Worm (Caenorhabditis elegans) whole organism, young adult: ENCODE measurements around the gene Y62H9A.15.

Source experiments
- B0019.2 ChIP-seq: fragments of 200-800 bp; sonication (Bioruptor generic); conservative IDR thresholded peaks from 2 replicates; pipeline ENCODE4 v1.3.6; 2022; ENCODE audit warnings: missing genetic modification reagents, missing genetic modification characterization, missing compliant biosample characterization
- B0336.3 ChIP-seq: fragments of 200-800 bp; sonication (Bioruptor generic); IDR thresholded peaks from 2 replicates; pipeline ENCODE4 v1.3.6; 2022; ENCODE audit warnings: missing genetic modification characterization, missing compliant biosample characterization
- D2030.7 ChIP-seq: fragments of 200-800 bp; sonication (Bioruptor generic); IDR thresholded peaks from 2 replicates; pipeline ENCODE4 v1.3.6; 2022; ENCODE audit warnings: missing genetic modification reagents, missing genetic modification characterization, missing compliant biosample characterization
- F22D6.2 ChIP-seq: sonication (generic microtip); optimal IDR thresholded peaks from 2 replicates; lab custom pipeline; 2016; ENCODE audit warnings: mild to moderate bottlenecking, missing genetic modification characterization, missing compliant biosample characterization
- F33H1.4 ChIP-seq: fragments of 200-800 bp; sonication (Bioruptor generic); IDR thresholded peaks from 2 replicates; pipeline ENCODE4 v1.3.6; 2022; ENCODE audit warnings: missing genetic modification reagents, missing genetic modification characterization, missing compliant biosample characterization
- F39B2.1 ChIP-seq: fragments of 200-800 bp; sonication (Bioruptor generic); IDR thresholded peaks from 2 replicates; pipeline ENCODE4 v1.3.6; 2022; ENCODE audit warnings: missing genetic modification reagents, missing genetic modification characterization, missing compliant biosample characterization
- F52B5.7 ChIP-seq: sonication (generic microtip); optimal IDR thresholded peaks from 2 replicates; lab custom pipeline; 2016; ENCODE audit warnings: mild to moderate bottlenecking, missing genetic modification characterization, missing compliant biosample characterization
- F55B11.4 ChIP-seq: sonication (generic microtip); optimal IDR thresholded peaks from 2 replicates; lab custom pipeline; 2016; ENCODE audit warnings: missing compliant biosample characterization, missing genetic modification characterization, borderline replicate concordance; ENCODE audit not compliant: insufficient read depth
- Y53G8AR.9 ChIP-seq: fragments of 200-800 bp; sonication (Bioruptor generic); conservative IDR thresholded peaks from 2 replicates; pipeline ENCODE4 v1.3.6; 2022; ENCODE audit warnings: missing genetic modification reagents, missing genetic modification characterization, missing compliant biosample characterization
- Y56A3A.18 ChIP-seq: fragments of 200-800 bp; sonication (Bioruptor generic); IDR thresholded peaks from 2 replicates; pipeline ENCODE4 v1.3.6; 2022; ENCODE audit warnings: missing genetic modification reagents, missing genetic modification characterization, missing compliant biosample characterization
- Y95B8A.8 ChIP-seq: fragments of 200-800 bp; sonication (Bioruptor generic); IDR thresholded peaks from 2 replicates; pipeline ENCODE4 v1.3.6; 2022; ENCODE audit warnings: missing genetic modification reagents, missing genetic modification characterization, missing compliant biosample characterization
- athp-1 ChIP-seq: sonication (generic microtip); optimal IDR thresholded peaks from 2 replicates; lab custom pipeline; 2017; ENCODE audit warnings: mild to moderate bottlenecking, missing genetic modification characterization, missing compliant biosample characterization
- attf-3 ChIP-seq: fragments of 200-800 bp; sonication (Bioruptor generic); conservative IDR thresholded peaks from 2 replicates; pipeline ENCODE4 v1.3.6; 2022; ENCODE audit warnings: missing genetic modification reagents, missing genetic modification characterization, missing compliant biosample characterization
- attf-5 ChIP-seq: fragments of 200-800 bp; sonication (Bioruptor generic); optimal IDR thresholded peaks from 2 replicates; lab custom pipeline; 2018; ENCODE audit warnings: mild to moderate bottlenecking, missing genetic modification characterization, missing compliant biosample characterization
- attf-6 ChIP-seq: fragments of 200-800 bp; sonication (Bioruptor generic); IDR thresholded peaks from 2 replicates; pipeline ENCODE4 v1.3.6; 2022; ENCODE audit warnings: missing genetic modification reagents, missing genetic modification characterization, missing compliant biosample characterization
- bed-1 ChIP-seq: fragments of 200-800 bp; sonication (Bioruptor generic); IDR thresholded peaks from 2 replicates; pipeline ENCODE4 v1.3.6; 2022; ENCODE audit warnings: missing genetic modification reagents, missing genetic modification characterization, missing compliant biosample characterization
- ccch-3 ChIP-seq: fragments of 200-800 bp; sonication (Bioruptor generic); optimal IDR thresholded peaks from 2 replicates; lab custom pipeline; 2018; ENCODE audit warnings: mild to moderate bottlenecking, missing genetic modification characterization, missing compliant biosample characterization
- ceh-100 ChIP-seq: fragments of 200-800 bp; sonication (Bioruptor generic); IDR thresholded peaks from 2 replicates; pipeline ENCODE4 v1.3.6; 2022; ENCODE audit warnings: missing genetic modification reagents, missing genetic modification characterization, missing compliant biosample characterization
- ceh-27 ChIP-seq: fragments of 200-800 bp; sonication (Bioruptor generic); optimal IDR thresholded peaks from 2 replicates; lab custom pipeline; 2018; ENCODE audit warnings: mild to moderate bottlenecking, missing genetic modification characterization, moderate library complexity, missing compliant biosample characterization
- ceh-58 ChIP-seq: fragments of 200-800 bp; sonication (Bioruptor generic); IDR thresholded peaks from 2 replicates; pipeline ENCODE4 v1.3.6; 2022; ENCODE audit warnings: missing genetic modification characterization, missing compliant biosample characterization
- chd-7 ChIP-seq: sonication (generic microtip); optimal IDR thresholded peaks from 2 replicates; lab custom pipeline; 2016; ENCODE audit warnings: mild to moderate bottlenecking, missing genetic modification characterization, moderate library complexity, missing compliant biosample characterization
- die-1 ChIP-seq: sonication (generic microtip); optimal IDR thresholded peaks from 2 replicates; lab custom pipeline; 2016; ENCODE audit warnings: missing genotype, mild to moderate bottlenecking, missing genetic modification characterization, missing compliant biosample characterization
- dpl-1 ChIP-seq: fragments of 150-350 bp; optimal IDR thresholded peaks from 2 replicates; lab custom pipeline; 2014; ENCODE audit warnings: missing biosample characterization, missing genetic modification reagents, missing genetic modification characterization
- efl-1 ChIP-seq: fragments of 150-350 bp; optimal IDR thresholded peaks from 2 replicates; lab custom pipeline; 2014; ENCODE audit warnings: missing biosample characterization, missing genetic modification reagents, missing genetic modification characterization
- egl-44 ChIP-seq: fragments of 200-800 bp; sonication (Bioruptor generic); IDR thresholded peaks from 2 replicates; pipeline ENCODE4 v1.3.6; 2022; ENCODE audit warnings: missing genetic modification reagents, missing genetic modification characterization, missing compliant biosample characterization
- ets-4 ChIP-seq: fragments of 200-800 bp; sonication (Bioruptor generic); optimal IDR thresholded peaks from 2 replicates; lab custom pipeline; 2018; ENCODE audit warnings: mild to moderate bottlenecking, missing genetic modification characterization, missing compliant biosample characterization
- him-1 ChIP-seq: sonication (generic microtip); optimal IDR thresholded peaks from 2 replicates; lab custom pipeline; 2016; ENCODE audit warnings: missing genotype, missing genetic modification reagents, missing genetic modification characterization, missing compliant biosample characterization
- hmg-1.2 ChIP-seq: fragments of 200-800 bp; sonication (Bioruptor generic); IDR thresholded peaks from 2 replicates; pipeline ENCODE4 v1.3.6; 2022; ENCODE audit warnings: missing genetic modification reagents, missing genetic modification characterization, missing compliant biosample characterization
- let-526 ChIP-seq: fragments of 200-800 bp; sonication (Bioruptor generic); IDR thresholded peaks from 2 replicates; pipeline ENCODE4 v1.3.6; 2022; ENCODE audit warnings: missing genetic modification reagents, missing genetic modification characterization, missing compliant biosample characterization
- lin-35 ChIP-seq, 3 experiments: fragments of 150-350 bp in 2 of 3; sonication (generic microtip) in 1 of 3; optimal IDR thresholded peaks; 2 replicates each; lab custom pipeline; 2014 to 2018; ENCODE audit warnings: missing biosample characterization in 3 of 3, missing genetic modification characterization in 3 of 3, missing genetic modification reagents in 3 of 3
- madf-8 ChIP-seq: fragments of 200-800 bp; sonication (Bioruptor generic); conservative IDR thresholded peaks from 2 replicates; pipeline ENCODE4 v1.3.6; 2022; ENCODE audit warnings: missing genetic modification reagents, missing genetic modification characterization, missing compliant biosample characterization
- mcd-1 ChIP-seq: fragments of 200-800 bp; sonication (Bioruptor generic); IDR thresholded peaks from 2 replicates; pipeline ENCODE4 v1.3.6; 2022; ENCODE audit warnings: missing genetic modification reagents, missing genetic modification characterization, missing compliant biosample characterization
- mel-28 ChIP-seq: sonication (generic microtip); optimal IDR thresholded peaks from 2 replicates; lab custom pipeline; 2016; ENCODE audit warnings: borderline replicate concordance, mild to moderate bottlenecking, missing genetic modification characterization, missing compliant biosample characterization
- nfya-2 ChIP-seq: fragments of 200-800 bp; sonication (Bioruptor generic); IDR thresholded peaks from 2 replicates; pipeline ENCODE4 v1.3.6; 2022; ENCODE audit warnings: missing genetic modification reagents, missing genetic modification characterization, missing compliant biosample characterization
- nhr-179 ChIP-seq: sonication (generic microtip); optimal IDR thresholded peaks from 2 replicates; lab custom pipeline; 2016; ENCODE audit warnings: mild to moderate bottlenecking, missing genetic modification characterization, missing compliant biosample characterization
- nhr-27 ChIP-seq: fragments of 200-800 bp; sonication (Bioruptor generic); optimal IDR thresholded peaks from 2 replicates; lab custom pipeline; 2018; ENCODE audit warnings: mild to moderate bottlenecking, missing genetic modification characterization, moderate library complexity, missing compliant biosample characterization
- nhr-90 ChIP-seq: sonication (generic microtip); optimal IDR thresholded peaks from 2 replicates; lab custom pipeline; 2016; ENCODE audit warnings: missing genotype, mild to moderate bottlenecking, missing genetic modification characterization, missing compliant biosample characterization
- pbrm-1 ChIP-seq: fragments of 200-800 bp; sonication (Bioruptor generic); IDR thresholded peaks from 2 replicates; pipeline ENCODE4 v1.3.6; 2022; ENCODE audit warnings: missing genetic modification reagents, missing genetic modification characterization, missing compliant biosample characterization
- rcor-1 ChIP-seq: fragments of 200-800 bp; sonication (Bioruptor generic); IDR thresholded peaks from 2 replicates; pipeline ENCODE4 v1.3.6; 2022; ENCODE audit warnings: missing genetic modification reagents, missing genetic modification characterization, missing compliant biosample characterization
- repo-1 ChIP-seq: sonication (generic microtip); optimal IDR thresholded peaks from 2 replicates; lab custom pipeline; 2017; ENCODE audit warnings: mild to moderate bottlenecking, missing genetic modification characterization, missing compliant biosample characterization
- rpc-1 ChIP-seq, 2 experiments: fragments of 150-350 bp in 1 of 2; sonication (generic microtip) in 1 of 2; optimal IDR thresholded peaks; 2 replicates each; lab custom pipeline; 2014 to 2018; ENCODE audit warnings: missing biosample characterization in 1 of 2, missing genetic modification characterization in 1 of 2, missing genetic modification reagents in 1 of 2, missing genotype in 1 of 2
- somi-1 ChIP-seq: fragments of 200-800 bp; sonication (Bioruptor generic); optimal IDR thresholded peaks from 2 replicates; lab custom pipeline; 2018; ENCODE audit warnings: mild to moderate bottlenecking, missing genetic modification characterization, missing compliant biosample characterization
- tlf-1 ChIP-seq: fragments of 200-800 bp; sonication (Bioruptor generic); optimal IDR thresholded peaks from 2 replicates; lab custom pipeline; 2018; ENCODE audit warnings: mild to moderate bottlenecking, missing genetic modification characterization, missing compliant biosample characterization
- ztf-22 ChIP-seq: fragments of 200-800 bp; sonication (Bioruptor generic); optimal IDR thresholded peaks from 2 replicates; lab custom pipeline; 2018; ENCODE audit warnings: mild to moderate bottlenecking, missing genetic modification characterization, moderate library complexity, missing compliant biosample characterization

Gene Y62H9A.15

ce11 chrX:11920723-11921283, 10.9 kb upstream of the Y62H9A.15 start, which contains the start of gene Y62H9A.14:
Gene Y62H9A.14 (plus strand): TSS chrX:11921233.
- TF ChIP-seq Y95B8A.8 (GFP tag; lab: Robert Waterston, UW) = no peak
- no peak for TF ChIP-seq efl-1 (GFP tag; lab: Kevin White, UChicago)
- TF ChIP-seq Y56A3A.18 (GFP tag; lab: Robert Waterston, UW) = no peak
- no peak for TF ChIP-seq rcor-1 (GFP tag; lab: Robert Waterston, UW)
- no peak for TF ChIP-seq nhr-179 (tag; lab: Kevin White, UChicago)
- TF ChIP-seq B0336.3 = no peak
- TF ChIP-seq, all 124 proteins: peak for 0

- TF ChIP-seq rpc-1 (optimal IDR thresholded peaks at IDR 0.05; lab: Kevin White, UChicago) = no peak
- no peak for TF ChIP-seq rpc-1 (tag; optimal IDR thresholded peaks at IDR 0.05; lab: Kevin White, UChicago)
- TF ChIP-seq lin-35 (GFP tag; optimal IDR thresholded peaks at IDR 0.05; lab: Kevin White, UChicago) = no peak
- no peak for TF ChIP-seq athp-1
- no peak for TF ChIP-seq mcd-1 (GFP tag; lab: Robert Waterston, UW)
- TF ChIP-seq F55B11.4 = no peak
- TF ChIP-seq bed-1 = no peak
- no peak for TF ChIP-seq attf-6
- TF ChIP-seq let-526 (GFP tag; lab: Robert Waterston, UW) = no peak
Observed at ce11 chrX:11917994-11918393, 8.0 kb upstream of the Y62H9A.15 start, which contains the start of gene Y62H9A.16. Gene Y62H9A.16 (plus strand): TSS chrX:11918294.

- TF ChIP-seq mel-28 (no peak), pbrm-1 (GFP tag; lab: Robert Waterston, UW) (no peak), repo-1 (no peak), madf-8 (GFP tag; lab: Robert Waterston, UW) (no peak), tlf-1 (no peak), attf-5 (GFP tag; lab: Kevin White, UChicago) (no peak), Y56A3A.18 (GFP tag; lab: Robert Waterston, UW) (no peak), Y53G8AR.9 (GFP tag; lab: Robert Waterston, UW) (no peak), ceh-27 (GFP tag; lab: Kevin White, UChicago) (no peak), nfya-2 (GFP tag; lab: Robert Waterston, UW) (no peak), ztf-22 (GFP tag; lab: Kevin White, UChicago) (no peak), ccch-3 (GFP tag; lab: Kevin White, UChicago) (no peak), dpl-1 (GFP tag; lab: Kevin White, UChicago) (no peak), die-1 (tag; lab: Kevin White, UChicago) (no peak), athp-1 (no peak), bed-1 (no peak), ceh-58 (GFP tag; lab: Robert Waterston, UW) (no peak), B0019.2 (no peak)
Observed at ce11 chrX:11916705-11917104, 6.8 kb upstream of the Y62H9A.15 start, which contains the start of gene Y62H9A.13. Gene Y62H9A.13 (plus strand): TSS chrX:11917005.

- TF ChIP-seq egl-44 (GFP tag; lab: Robert Waterston, UW) = no peak
- TF ChIP-seq attf-3 (GFP tag; lab: Robert Waterston, UW) = no peak
- no peak for TF ChIP-seq F33H1.4
- TF ChIP-seq hmg-1.2 (GFP tag; lab: Robert Waterston, UW) = no peak
- TF ChIP-seq somi-1 (GFP tag; lab: Kevin White, UChicago) = no peak
- no peak for TF ChIP-seq ets-4 (GFP tag; lab: Kevin White, UChicago)
- TF ChIP-seq chd-7 = no peak
- TF ChIP-seq rcor-1 (GFP tag; lab: Robert Waterston, UW) = no peak
- TF ChIP-seq D2030.7 = no peak
- TF ChIP-seq F55B11.4 = no peak
- TF ChIP-seq ceh-100 (GFP tag; lab: Robert Waterston, UW) = no peak
- no peak for TF ChIP-seq him-1 (tag; lab: Kevin White, UChicago)
- TF ChIP-seq F22D6.2 (tag; lab: Kevin White, UChicago) = no peak
- TF ChIP-seq F52B5.7 (tag; lab: Kevin White, UChicago) = no peak
- TF ChIP-seq nhr-90 (tag; lab: Kevin White, UChicago) = no peak
- no peak for TF ChIP-seq nhr-27
- no peak for TF ChIP-seq F39B2.1 (GFP tag; lab: Robert Waterston, UW)
Observed at ce11 chrX:11913824-11914223, 3.9 kb upstream of the Y62H9A.15 start, which contains the start of gene Y62H9A.12. Gene Y62H9A.12 (plus strand): TSS chrX:11914124.
